Worm (Caenorhabditis elegans) whole organism, late embryonic: ENCODE results near the gene gldi-8.

Experiments used
- ceh-45 ChIP-seq: fragments of 200-800 bp; sonication (Bioruptor generic); IDR thresholded peaks from 2 replicates; pipeline ENCODE4 v1.3.6; 2022; ENCODE audit warnings: missing genetic modification reagents, missing genetic modification characterization, missing compliant biosample characterization
- fkh-10 ChIP-seq: fragments of 150-350 bp; optimal IDR thresholded peaks from 2 replicates; lab custom pipeline; 2014; ENCODE audit warnings: missing biosample characterization, missing genetic modification reagents, missing genetic modification characterization
- hlh-30 ChIP-seq: sonication (generic microtip); optimal IDR thresholded peaks from 2 replicates; lab custom pipeline; 2017; ENCODE audit warnings: antibody characterized with exemption, missing genetic modification characterization, missing compliant biosample characterization; ENCODE audit not compliant: insufficient read depth
- hlh-6 ChIP-seq: sonication (generic microtip); optimal IDR thresholded peaks from 2 replicates; lab custom pipeline; 2016; ENCODE audit warnings: missing genotype, missing genetic modification characterization, missing compliant biosample characterization
- lim-6 ChIP-seq: sonication (generic microtip); optimal IDR thresholded peaks from 2 replicates; lab custom pipeline; 2016; ENCODE audit warnings: missing genetic modification characterization, missing compliant biosample characterization
- pha-4 ChIP-seq: fragments of 150-350 bp; optimal IDR thresholded peaks from 2 replicates; lab custom pipeline; 2018; ENCODE audit warnings: missing biosample characterization, missing genetic modification reagents, missing genetic modification characterization
- pqm-1 ChIP-seq: sonication (generic microtip); optimal IDR thresholded peaks from 2 replicates; lab custom pipeline; 2016; ENCODE audit warnings: missing genetic modification characterization, missing compliant biosample characterization
- tbx-2 ChIP-seq: sonication (generic microtip); optimal IDR thresholded peaks from 2 replicates; lab custom pipeline; 2016; ENCODE audit warnings: missing genetic modification characterization, missing compliant biosample characterization

DNA sequence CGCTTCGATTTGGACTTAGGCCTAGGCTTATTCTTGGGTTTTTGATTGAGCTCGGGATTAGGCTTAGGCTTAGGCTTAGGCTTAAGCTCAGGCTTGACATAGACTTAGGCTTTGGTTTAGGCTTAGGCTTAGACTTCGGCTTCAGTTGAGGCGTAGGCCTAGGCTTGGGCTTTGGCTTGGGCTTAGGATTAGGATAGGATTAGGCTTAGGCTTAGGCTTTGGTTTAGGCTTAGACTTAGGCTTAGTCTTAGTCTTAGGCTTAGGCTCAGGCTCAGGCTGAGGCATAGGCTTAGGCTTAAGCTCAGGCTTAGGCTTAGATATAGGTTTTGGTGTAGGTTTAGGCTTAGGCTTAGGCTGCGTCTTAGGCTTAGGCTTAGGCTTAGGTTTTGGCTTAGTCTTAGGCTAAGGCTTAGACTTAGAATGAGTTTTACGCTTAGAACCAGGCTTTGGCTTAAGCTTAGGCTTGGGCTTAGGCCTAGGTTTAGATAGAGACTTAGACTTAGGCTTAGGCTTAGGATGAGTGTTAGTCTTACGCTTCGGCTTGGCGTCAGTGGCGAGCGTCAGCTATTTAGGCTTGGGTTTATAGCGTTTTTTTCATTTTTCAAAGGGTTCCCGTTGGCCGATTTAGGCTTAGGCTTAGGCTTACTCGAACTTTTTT is 43.1 kb upstream of the gldi-8 start:
- TF ChIP-seq pqm-1 (tag; lab: Kevin White, UChicago), result no peak
- no peak for TF ChIP-seq hlh-6
- TF ChIP-seq fkh-10 (GFP tag; lab: Kevin White, UChicago), result no peak
- no peak for TF ChIP-seq lim-6
- TF ChIP-seq tbx-2 (tag; lab: Kevin White, UChicago), result no peak
- TF ChIP-seq pha-4 (tag; lab: Kevin White, UChicago), result no peak
- no peak for TF ChIP-seq ceh-45 (GFP tag; lab: Robert Waterston, UW)
- no peak for TF ChIP-seq hlh-30
